Worm (Caenorhabditis elegans) whole organism, mixed stage, embryonic: Measurements from ENCODE around the gene K09A9.6.

Source experiments
- M03D4.4 ChIP-seq: sonication (generic microtip); optimal IDR thresholded peaks from 2 replicates; lab custom pipeline; 2017; ENCODE audit warnings: mild to moderate bottlenecking, missing genetic modification characterization, missing compliant biosample characterization
- bed-3 ChIP-seq: fragments of 200-800 bp; sonication (Bioruptor generic); optimal IDR thresholded peaks from 3 replicates; lab custom pipeline; 2018; ENCODE audit warnings: mild to moderate bottlenecking, missing genetic modification characterization, moderate library complexity, missing compliant biosample characterization
- ceh-43 ChIP-seq: fragments of 200-800 bp; sonication (Bioruptor generic); optimal IDR thresholded peaks from 2 replicates; lab custom pipeline; 2018; ENCODE audit warnings: mild to moderate bottlenecking, missing genetic modification characterization, moderate library complexity, missing compliant biosample characterization
- ceh-83 ChIP-seq: fragments of 200-800 bp; sonication (Bioruptor generic); optimal IDR thresholded peaks from 2 replicates; lab custom pipeline; 2018; ENCODE audit warnings: mild to moderate bottlenecking, missing genetic modification characterization, missing compliant biosample characterization
- ces-1 ChIP-seq: fragments of 150-350 bp; optimal IDR thresholded peaks from 2 replicates; lab custom pipeline; 2014; ENCODE audit warnings: missing biosample characterization, missing genetic modification reagents, missing genetic modification characterization
- cnd-1 ChIP-seq: fragments of 200-800 bp; sonication (Bioruptor generic); optimal IDR thresholded peaks from 2 replicates; lab custom pipeline; 2018; ENCODE audit warnings: mild to moderate bottlenecking, missing genetic modification characterization, missing compliant biosample characterization
- drap-1 ChIP-seq: fragments of 200-800 bp; sonication (Bioruptor generic); optimal IDR thresholded peaks from 3 replicates; lab custom pipeline; 2018; ENCODE audit warnings: mild to moderate bottlenecking, missing genetic modification characterization, missing compliant biosample characterization
- elt-1 ChIP-seq: sonication (generic microtip); optimal IDR thresholded peaks from 2 replicates; lab custom pipeline; 2017; ENCODE audit warnings: missing genetic modification characterization, mild to moderate bottlenecking, missing compliant biosample characterization, antibody characterized with exemption, moderate library complexity, borderline replicate concordance; ENCODE audit not compliant: insufficient read depth
- elt-3 ChIP-seq: fragments of 150-350 bp; optimal IDR thresholded peaks from 2 replicates; lab custom pipeline; 2014; ENCODE audit warnings: missing biosample characterization, missing genetic modification characterization
- flh-1 ChIP-seq: fragments of 200-800 bp; sonication (Bioruptor generic); optimal IDR thresholded peaks from 2 replicates; lab custom pipeline; 2018; ENCODE audit warnings: mild to moderate bottlenecking, missing genetic modification characterization, moderate library complexity, missing compliant biosample characterization
- ham-2 ChIP-seq: fragments of 200-800 bp; sonication (Bioruptor generic); optimal IDR thresholded peaks from 2 replicates; lab custom pipeline; 2018; ENCODE audit warnings: mild to moderate bottlenecking, missing genetic modification characterization, missing compliant biosample characterization
- hlh-1 ChIP-seq: fragments of 150-350 bp; optimal IDR thresholded peaks from 2 replicates; lab custom pipeline; 2014; ENCODE audit warnings: missing biosample characterization, missing genetic modification reagents, missing genetic modification characterization
- lin-13 ChIP-seq: fragments of 150-350 bp; optimal IDR thresholded peaks from 2 replicates; lab custom pipeline; 2014; ENCODE audit warnings: missing biosample characterization, missing genetic modification characterization
- lin-32 ChIP-seq: fragments of 200-800 bp; sonication (Bioruptor generic); optimal IDR thresholded peaks from 2 replicates; lab custom pipeline; 2018; ENCODE audit warnings: mild to moderate bottlenecking, missing genetic modification characterization, missing compliant biosample characterization
- lsy-2 ChIP-seq: fragments of 150-350 bp; optimal IDR thresholded peaks from 2 replicates; lab custom pipeline; 2014; ENCODE audit warnings: missing biosample characterization, missing genetic modification characterization
- mab-5 ChIP-seq: fragments of 150-350 bp; optimal IDR thresholded peaks from 2 replicates; lab custom pipeline; 2014; ENCODE audit warnings: missing biosample characterization, missing genetic modification characterization
- mep-1 ChIP-seq: fragments of 150-350 bp; optimal IDR thresholded peaks from 2 replicates; lab custom pipeline; 2017; ENCODE audit warnings: missing biosample characterization, missing genetic modification reagents, missing genetic modification characterization, inconsistent platforms
- mls-2 ChIP-seq: sonication (generic microtip); optimal IDR thresholded peaks from 2 replicates; lab custom pipeline; 2016; ENCODE audit warnings: mild to moderate bottlenecking, missing genetic modification characterization, moderate library complexity, missing compliant biosample characterization
- nhr-12 ChIP-seq: fragments of 150-350 bp; optimal IDR thresholded peaks from 2 replicates; lab custom pipeline; 2014; ENCODE audit warnings: missing biosample characterization, missing genetic modification characterization
- nhr-2 ChIP-seq: fragments of 150-350 bp; optimal IDR thresholded peaks from 2 replicates; lab custom pipeline; 2014; ENCODE audit warnings: missing biosample characterization, missing genetic modification characterization
- nhr-76 ChIP-seq: sonication (generic microtip); optimal IDR thresholded peaks from 2 replicates; lab custom pipeline; 2017; ENCODE audit warnings: missing biosample characterization, missing genetic modification characterization
- snpc-4 ChIP-seq: fragments of 150-350 bp; optimal IDR thresholded peaks from 2 replicates; lab custom pipeline; 2014; ENCODE audit warnings: missing biosample characterization, missing genetic modification characterization
- sptf-1 ChIP-seq: sonication (generic microtip); optimal IDR thresholded peaks from 2 replicates; lab custom pipeline; 2017; ENCODE audit warnings: mild to moderate bottlenecking, missing genetic modification characterization, moderate library complexity, missing compliant biosample characterization
- tbx-8 ChIP-seq: fragments of 200-800 bp; sonication (Bioruptor generic); optimal IDR thresholded peaks from 2 replicates; lab custom pipeline; 2018; ENCODE audit warnings: mild to moderate bottlenecking, missing genetic modification characterization, moderate library complexity, missing compliant biosample characterization
- unc-120 ChIP-seq: sonication (generic microtip); optimal IDR thresholded peaks from 2 replicates; lab custom pipeline; 2017; ENCODE audit warnings: missing genetic modification characterization, missing compliant biosample characterization; ENCODE audit not compliant: poor library complexity, severe bottlenecking
- unc-39 ChIP-seq: fragments of 150-350 bp; optimal IDR thresholded peaks from 2 replicates; lab custom pipeline; 2014; ENCODE audit warnings: missing biosample characterization, missing genetic modification characterization
- unc-62 ChIP-seq: fragments of 150-350 bp; optimal IDR thresholded peaks from 2 replicates; lab custom pipeline; 2014; ENCODE audit warnings: missing biosample characterization, missing genetic modification reagents, missing genetic modification characterization
- zip-8 ChIP-seq: fragments of 150-350 bp; optimal IDR thresholded peaks from 2 replicates; lab custom pipeline; 2014; ENCODE audit warnings: missing biosample characterization, missing genetic modification characterization
- ztf-11 ChIP-seq: fragments of 150-350 bp; optimal IDR thresholded peaks from 2 replicates; lab custom pipeline; 2014; ENCODE audit warnings: missing biosample characterization, missing genetic modification characterization

Gene K09A9.6

ce11 chrX:15547896-15548295 is 29.1 kb upstream of the K09A9.6 start:
- TF ChIP-seq ces-1 (GFP tag; lab: Kevin White, UChicago) = peak; percentile 93
- no peak for TF ChIP-seq mab-5

- TF ChIP-seq ces-1 (GFP tag; lab: Kevin White, UChicago) (peak; percentile 71), unc-120 (tag; lab: Kevin White, UChicago) (no peak)
These were observed 26.3 kb upstream of the K09A9.6 start for ce11 chrX:15550769-15551168.

ce11 chrX:15552024-15552769 is 24.8 kb upstream of the K09A9.6 start:
- no peak for TF ChIP-seq cnd-1 (tag; lab: Kevin White, UChicago)
- peak; percentile 80 for TF ChIP-seq ces-1 (GFP tag; lab: Kevin White, UChicago)
- no peak for TF ChIP-seq flh-1 (GFP tag; lab: Kevin White, UChicago)
- no peak for TF ChIP-seq mab-5
- TF ChIP-seq nhr-12 (tag; lab: Kevin White, UChicago) = no peak
- TF ChIP-seq ceh-43 (GFP tag; lab: Kevin White, UChicago) = no peak

- no peak for TF ChIP-seq M03D4.4
- TF ChIP-seq elt-3 (tag; lab: Kevin White, UChicago) = no peak
- TF ChIP-seq unc-62 (GFP tag; lab: Kevin White, UChicago) = no peak
- TF ChIP-seq nhr-76 (tag; lab: Kevin White, UChicago) = no peak
- TF ChIP-seq ceh-83 (GFP tag; lab: Kevin White, UChicago) = no peak
- no peak for TF ChIP-seq cnd-1 (tag; lab: Kevin White, UChicago)
- no peak for TF ChIP-seq zip-8 (tag; lab: Kevin White, UChicago)
- TF ChIP-seq lsy-2 (tag; lab: Kevin White, UChicago) = no peak
- TF ChIP-seq ztf-11 = no peak
- no peak for TF ChIP-seq mep-1
- TF ChIP-seq sptf-1 (tag; lab: Kevin White, UChicago) = no peak
- TF ChIP-seq nhr-2 (tag; lab: Kevin White, UChicago) = no peak
- TF ChIP-seq unc-39 (tag; lab: Kevin White, UChicago) = no peak
- no peak for TF ChIP-seq hlh-1 (tag; lab: Kevin White, UChicago)
- TF ChIP-seq ces-1 (GFP tag; lab: Kevin White, UChicago) = no peak
These were observed 22.1 kb upstream of the K09A9.6 start for ce11 chrX:15554910-15555309.

- no peak for TF ChIP-seq nhr-12 (tag; lab: Kevin White, UChicago)
- TF ChIP-seq lin-13 = no peak
- TF ChIP-seq ces-1 (GFP tag; lab: Kevin White, UChicago) = no peak
- TF ChIP-seq lsy-2 (tag; lab: Kevin White, UChicago) = no peak
- TF ChIP-seq elt-1 (tag; lab: Kevin White, UChicago) = no peak
- TF ChIP-seq ceh-43 (GFP tag; lab: Kevin White, UChicago) = no peak
- TF ChIP-seq snpc-4 (tag; lab: Kevin White, UChicago) = no peak
- no peak for TF ChIP-seq tbx-8 (GFP tag; lab: Kevin White, UChicago)
- no peak for TF ChIP-seq hlh-1 (tag; lab: Kevin White, UChicago)
- TF ChIP-seq nhr-2 (tag; lab: Kevin White, UChicago) = no peak
- TF ChIP-seq lin-32 (GFP tag; lab: Kevin White, UChicago) = no peak
- TF ChIP-seq mls-2 (tag; lab: Kevin White, UChicago) = no peak
- peak; percentile 24 for TF ChIP-seq unc-62 (GFP tag; lab: Kevin White, UChicago)
- no peak for TF ChIP-seq sptf-1 (tag; lab: Kevin White, UChicago)
- TF ChIP-seq unc-120 (tag; lab: Kevin White, UChicago) = peak; percentile 15
These were observed 21.5 kb upstream of the K09A9.6 start for ce11 chrX:15555529-15555928.

- no peak for TF ChIP-seq ceh-83 (GFP tag; lab: Kevin White, UChicago)
- no peak for TF ChIP-seq ham-2
- TF ChIP-seq lin-13 = no peak
- TF ChIP-seq nhr-12 (tag; lab: Kevin White, UChicago) = no peak
- no peak for TF ChIP-seq unc-120 (tag; lab: Kevin White, UChicago)
- TF ChIP-seq drap-1 (GFP tag; lab: Kevin White, UChicago) = no peak
- no peak for TF ChIP-seq cnd-1 (tag; lab: Kevin White, UChicago)
- TF ChIP-seq tbx-8 (GFP tag; lab: Kevin White, UChicago) = no peak
- TF ChIP-seq sptf-1 (tag; lab: Kevin White, UChicago) = no peak
- TF ChIP-seq mep-1 = no peak
- no peak for TF ChIP-seq flh-1 (GFP tag; lab: Kevin White, UChicago)
- TF ChIP-seq unc-62 (GFP tag; lab: Kevin White, UChicago) = no peak
- TF ChIP-seq ztf-11 = no peak
- no peak for TF ChIP-seq hlh-1 (tag; lab: Kevin White, UChicago)
- no peak for TF ChIP-seq bed-3 (GFP tag; lab: Kevin White, UChicago)
These were observed 19.2 kb upstream of the K09A9.6 start, which contains the start of gene lron-3 for ce11 chrX:15557849-15558248. TSS of gene lron-3 (minus strand) at chrX:15557949.
